Fruit fly (Drosophila melanogaster) whole organism: Measurements from ENCODE around the gene HDAC11.

ENCODE experiments used
- CG8478 ChIP-seq: fragments of >200 bp; optimal IDR thresholded peaks from 2 replicates; lab custom pipeline; 2018; ENCODE audit warnings: inconsistent platforms
- Dll ChIP-seq: fragments of >200 bp; optimal IDR thresholded peaks from 2 replicates; lab custom pipeline; 2017
- EcR ChIP-seq, 2 experiments: fragments of >200 bp; optimal IDR thresholded peaks; 2 replicates each; lab custom pipeline; 2017; ENCODE audit warnings: missing biosample characterization in 2 of 2, missing genetic modification characterization in 2 of 2, missing genetic modification reagents in 2 of 2
- pan ChIP-seq: fragments of >200 bp; optimal IDR thresholded peaks from 2 replicates; lab custom pipeline; 2017
- psq ChIP-seq: fragments of >200 bp; optimal IDR thresholded peaks from 2 replicates; lab custom pipeline; 2017
- usp ChIP-seq: fragments of >200 bp; optimal IDR thresholded peaks from 2 replicates; lab custom pipeline; 2017; ENCODE audit warnings: missing biosample characterization, missing genetic modification characterization, mixed read lengths

HDAC11 gene

DNA sequence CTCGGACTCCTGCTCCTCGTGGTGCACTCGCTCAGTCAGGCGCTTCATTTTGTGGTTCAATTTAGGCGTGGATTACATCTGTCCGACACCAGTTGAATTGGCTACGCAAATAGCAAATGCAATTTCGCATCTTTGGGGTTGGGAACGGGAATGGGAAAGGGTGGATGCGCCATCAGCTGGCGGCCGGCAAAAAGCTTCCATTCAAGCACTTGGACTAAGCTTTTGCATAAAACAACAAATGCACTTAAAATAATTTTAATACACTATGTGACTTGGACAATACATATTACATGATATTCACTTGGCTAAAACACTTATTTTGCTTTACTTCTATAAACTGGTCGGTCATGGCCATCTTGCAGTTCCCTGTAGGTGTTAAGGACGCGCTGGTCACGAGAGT is at the start of gene HDAC11:
HDAC11 (minus strand) TSS at position 101 of the 400 bp plus-strand sequence.
- no peak for TF ChIP-seq usp (GFP tag; lab: Kevin White, UChicago)
- no peak for TF ChIP-seq pan (lab: Kevin White, UChicago)
- TF ChIP-seq CG8478, result no peak
- TF ChIP-seq Dll (lab: Kevin White, UChicago), result no peak
- no peak for TF ChIP-seq EcR (GFP tag; optimal IDR thresholded peaks at IDR 0.05; lab: Kevin White, UChicago)

DNA sequence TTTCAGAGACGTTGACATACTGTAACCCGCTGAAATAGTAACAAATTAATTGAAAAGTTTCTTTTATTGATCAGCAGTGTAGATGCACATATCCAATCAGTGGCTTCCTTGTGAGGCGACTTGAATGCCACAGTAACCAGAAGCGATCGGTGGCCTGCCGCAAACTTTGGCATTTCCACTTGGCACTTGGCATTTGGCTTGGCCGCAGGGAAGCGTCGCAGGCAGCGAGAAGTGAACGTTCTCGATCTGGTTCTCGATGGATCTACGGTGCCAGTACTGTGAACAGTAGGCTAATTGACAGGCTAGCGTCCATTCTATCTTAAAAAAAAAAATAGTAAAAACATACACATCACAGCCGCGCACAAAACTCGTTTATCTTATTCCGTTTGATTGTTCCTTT is 44.8 kb upstream of the HDAC11 start, which contains the start of gene CG10845:
CG10845 (plus strand) TSS at position 301 of the 400 bp plus-strand sequence.
- TF ChIP-seq usp (GFP tag; lab: Kevin White, UChicago), result no peak

DNA sequence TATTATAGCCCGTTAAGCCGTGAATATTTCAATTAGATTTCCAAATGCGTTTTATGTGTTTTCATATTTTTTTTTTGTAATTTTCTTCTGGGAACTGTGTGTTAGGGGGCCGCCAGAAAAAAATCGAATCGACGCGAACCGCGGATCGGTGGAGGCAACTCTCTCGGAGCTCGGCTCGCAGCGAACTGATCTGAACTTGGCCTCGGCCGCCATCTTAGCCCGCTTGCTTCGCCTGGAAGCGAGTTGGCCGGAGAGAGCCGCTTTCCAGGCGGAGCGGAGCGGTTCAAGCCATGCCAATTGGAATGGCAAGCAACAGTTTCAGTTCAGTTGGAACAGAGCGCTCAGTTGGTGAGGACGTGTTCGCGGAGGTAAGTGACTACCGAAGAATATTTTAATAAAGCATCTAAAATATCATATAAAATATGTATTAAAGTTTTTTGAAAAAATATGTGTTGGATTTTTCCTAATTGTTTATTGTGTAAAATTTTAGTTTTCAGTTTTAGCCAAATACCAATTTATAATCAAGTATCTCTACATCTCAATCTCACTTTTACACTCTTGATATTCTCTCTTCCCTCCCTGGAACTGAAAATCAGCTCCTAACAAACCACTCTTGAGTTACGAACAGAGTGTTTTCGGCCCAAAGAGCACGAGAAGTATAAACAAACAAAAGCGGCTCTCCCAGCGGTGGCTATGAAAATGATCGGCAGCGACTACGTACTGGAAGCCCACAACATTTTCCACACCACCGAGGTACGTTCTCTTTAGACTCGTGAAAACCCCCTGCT is 38.6 kb upstream of the HDAC11 start, which contains the start of the genes CG31121 and CG11069:
CG31121 (minus strand) TSS at position 187 of the 788 bp plus-strand sequence.
CG11069 (plus strand) TSS at position 324 of the 788 bp plus-strand sequence.
- TF ChIP-seq pan (lab: Kevin White, UChicago) (no peak), Dll (lab: Kevin White, UChicago) (no peak), usp (GFP tag; lab: Kevin White, UChicago) (no peak), EcR (GFP tag; optimal IDR thresholded peaks at IDR 0.05; lab: Kevin White, UChicago) (no peak), psq (lab: Kevin White, UChicago) (no peak), CG8478 (no peak)

DNA sequence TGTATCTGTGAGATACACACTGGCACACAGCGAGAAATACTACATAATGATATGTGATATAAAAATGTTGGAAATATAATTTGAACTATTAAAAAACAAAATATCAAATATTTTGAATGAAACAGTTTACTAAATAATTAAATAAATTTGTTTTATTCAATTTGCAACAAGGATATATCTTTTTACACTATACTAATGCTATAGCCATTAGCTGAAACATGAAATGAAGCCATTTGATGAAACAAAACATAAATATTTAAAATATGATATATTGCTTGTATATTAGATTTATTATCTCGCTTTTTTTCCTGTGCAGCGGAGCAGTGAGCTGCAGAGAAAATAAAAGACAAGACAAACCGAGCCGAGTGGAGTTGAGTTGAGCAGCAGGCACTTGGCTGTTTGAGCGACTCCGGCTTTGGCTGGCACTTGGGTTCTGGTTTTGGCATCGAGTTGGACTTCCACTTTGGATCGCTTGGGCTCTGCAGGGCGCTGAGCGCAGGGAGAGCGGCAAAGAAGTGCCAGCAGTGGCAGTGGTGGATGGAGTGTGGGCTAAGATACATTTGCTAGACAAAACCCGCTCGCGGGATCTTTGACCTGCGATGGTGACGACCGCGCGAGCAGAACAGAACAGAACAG is 37.4 kb upstream of the HDAC11 start:
- TF ChIP-seq pan (lab: Kevin White, UChicago) (no peak), EcR (GFP tag; optimal IDR thresholded peaks at IDR 0.05; lab: Kevin White, UChicago) (peak in 1 of 2 experiments; percentile 86), CG8478 (no peak)

DNA sequence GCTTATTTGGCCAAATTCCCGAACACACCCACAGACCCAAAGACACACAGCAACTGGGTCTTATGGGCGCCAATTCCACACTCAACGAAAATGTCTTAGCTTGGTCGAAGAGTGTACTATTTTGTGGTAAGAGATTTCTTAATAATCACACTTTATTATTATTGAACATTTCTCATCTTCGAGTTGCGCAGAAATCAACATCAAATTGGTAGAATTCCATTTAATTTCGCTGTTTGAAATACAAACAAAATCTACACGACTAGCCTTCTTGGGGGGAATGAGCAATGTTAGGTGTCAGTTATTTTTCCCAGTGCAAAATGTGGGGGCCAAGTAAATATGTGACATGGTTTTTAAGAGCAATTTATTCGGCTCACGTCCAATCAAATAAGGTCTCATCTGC is 34.9 kb upstream of the HDAC11 start:
- no peak for TF ChIP-seq psq (lab: Kevin White, UChicago)
- TF ChIP-seq pan (lab: Kevin White, UChicago), result no peak
- no peak for TF ChIP-seq usp (GFP tag; lab: Kevin White, UChicago)
- TF ChIP-seq CG8478, result no peak
- TF ChIP-seq Dll (lab: Kevin White, UChicago), result no peak
- TF ChIP-seq EcR (GFP tag; optimal IDR thresholded peaks at IDR 0.05; lab: Kevin White, UChicago), result no peak

DNA sequence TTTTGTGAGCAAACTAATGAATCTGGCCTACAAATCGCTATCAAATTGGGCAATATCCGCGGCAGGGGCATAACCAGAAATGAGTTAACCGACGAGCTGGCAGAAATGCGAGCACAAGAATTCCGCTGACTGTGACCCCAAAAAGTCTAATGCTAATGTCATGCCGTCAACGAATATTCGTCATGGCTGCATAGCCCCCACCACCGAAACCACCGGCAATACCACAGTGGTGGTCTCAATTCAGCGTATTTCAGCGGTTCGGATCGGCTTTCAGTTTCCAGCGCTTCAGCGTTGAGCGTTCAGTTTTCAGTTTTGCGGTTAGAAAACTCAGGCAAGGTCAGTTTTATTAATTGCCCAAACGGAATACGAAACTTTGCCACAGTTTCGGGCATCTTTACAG is 34.2 kb upstream of the HDAC11 start:
- TF ChIP-seq usp (GFP tag; lab: Kevin White, UChicago) (no peak), EcR (GFP tag; optimal IDR thresholded peaks at IDR 0.05; lab: Kevin White, UChicago) (no peak), Dll (lab: Kevin White, UChicago) (no peak), pan (lab: Kevin White, UChicago) (no peak), psq (lab: Kevin White, UChicago) (no peak), CG8478 (no peak)

DNA sequence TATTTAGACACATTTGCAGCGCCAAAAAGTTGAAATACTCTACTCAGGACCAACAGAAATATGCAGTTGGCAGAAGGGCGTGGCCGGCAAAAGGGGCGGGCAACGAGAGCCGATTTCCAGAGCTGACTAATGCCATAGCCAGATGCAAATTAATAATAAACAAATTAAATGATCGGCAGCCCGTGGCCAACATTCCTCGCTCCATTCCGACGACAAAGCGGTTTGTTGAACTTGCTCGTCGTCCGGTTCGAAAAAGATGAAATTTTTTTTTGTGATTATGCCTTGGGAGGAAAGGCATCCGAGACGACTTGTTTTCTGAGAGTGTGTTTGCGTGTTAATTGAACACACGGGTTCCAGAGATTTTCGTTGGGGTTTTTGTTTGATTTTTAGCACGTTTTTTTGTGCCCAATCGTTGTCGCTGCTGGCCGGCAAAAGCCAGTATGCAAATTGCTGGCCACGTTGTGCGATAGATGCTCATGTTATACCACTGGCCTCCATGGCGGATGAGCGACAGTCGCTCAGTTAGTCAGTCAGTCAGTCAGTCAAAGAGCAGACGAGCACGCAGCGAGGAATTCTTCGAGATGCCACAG is 33.4 kb upstream of the HDAC11 start:
- no peak for TF ChIP-seq Dll (lab: Kevin White, UChicago)
- TF ChIP-seq usp (GFP tag; lab: Kevin White, UChicago), result no peak
- TF ChIP-seq psq (lab: Kevin White, UChicago), result no peak
- no peak for TF ChIP-seq pan (lab: Kevin White, UChicago)
- no peak for TF ChIP-seq CG8478
- TF ChIP-seq EcR (GFP tag; optimal IDR thresholded peaks at IDR 0.05; lab: Kevin White, UChicago), result no peak

DNA sequence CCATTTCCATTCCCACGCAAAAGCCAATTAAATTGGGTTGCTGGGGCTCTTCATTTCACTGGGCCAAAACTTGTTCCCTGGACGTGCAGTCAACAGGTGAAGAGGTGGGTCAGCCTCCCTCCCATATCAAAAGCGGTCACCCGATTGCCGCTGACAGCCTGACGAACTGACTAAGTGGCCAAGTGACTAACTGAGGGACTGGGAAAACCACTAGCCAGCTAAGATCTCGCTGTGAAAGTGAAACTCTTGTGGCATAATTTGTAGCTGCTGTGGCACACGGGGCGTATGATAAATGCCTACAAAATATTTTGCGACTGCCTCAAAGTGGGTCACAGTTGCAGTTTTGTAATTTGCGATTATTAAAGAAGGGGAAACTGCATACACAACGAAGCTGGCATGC is 32.4 kb upstream of the HDAC11 start:
- TF ChIP-seq CG8478 (no peak), Dll (lab: Kevin White, UChicago) (no peak), psq (lab: Kevin White, UChicago) (no peak), pan (lab: Kevin White, UChicago) (no peak), usp (GFP tag; lab: Kevin White, UChicago) (no peak), EcR (GFP tag; optimal IDR thresholded peaks at IDR 0.05; lab: Kevin White, UChicago) (no peak)

DNA sequence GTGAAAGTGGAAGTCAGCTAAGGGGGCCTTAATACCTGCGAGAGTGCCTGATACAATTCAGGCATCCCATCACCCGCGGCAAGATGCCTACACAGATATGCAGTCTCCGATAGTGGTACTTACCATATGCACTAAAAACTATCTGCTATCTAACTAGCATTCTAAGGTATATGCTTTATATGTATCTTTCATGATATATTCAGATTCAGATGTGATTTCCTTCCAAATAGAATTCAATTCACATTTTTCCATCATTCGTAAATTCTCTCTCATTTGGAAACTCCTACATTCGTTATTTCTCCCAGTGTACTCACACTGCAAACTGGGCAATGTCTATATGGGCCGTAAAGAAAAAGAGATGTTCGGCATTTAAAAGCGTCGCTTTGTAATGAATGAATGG is 30.4 kb upstream of the HDAC11 start:
- TF ChIP-seq usp (GFP tag; lab: Kevin White, UChicago), result no peak
- no peak for TF ChIP-seq pan (lab: Kevin White, UChicago)

DNA sequence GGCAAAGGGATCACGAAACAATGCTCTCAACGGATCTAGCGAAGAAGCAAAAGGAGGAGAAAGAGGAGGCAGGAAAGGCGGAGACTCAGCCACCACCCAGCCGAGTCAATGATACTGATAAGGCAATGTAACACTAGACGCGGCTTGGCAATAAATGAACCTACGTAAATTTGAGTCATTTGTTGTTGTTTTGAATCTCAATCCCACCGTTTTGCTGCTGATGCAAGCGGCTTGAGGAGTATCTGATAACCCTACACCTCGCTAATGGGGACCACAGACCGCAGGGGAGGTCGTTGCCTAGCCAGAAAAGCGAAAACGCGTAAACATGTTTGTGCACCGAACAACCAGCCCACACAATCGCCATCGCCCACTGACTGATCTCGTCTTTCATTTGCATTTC is 22.6 kb upstream of the HDAC11 start:
- TF ChIP-seq psq (lab: Kevin White, UChicago) (no peak), CG8478 (no peak), pan (lab: Kevin White, UChicago) (no peak), usp (GFP tag; lab: Kevin White, UChicago) (no peak), Dll (lab: Kevin White, UChicago) (no peak), EcR (GFP tag; optimal IDR thresholded peaks at IDR 0.05; lab: Kevin White, UChicago) (no peak)

DNA sequence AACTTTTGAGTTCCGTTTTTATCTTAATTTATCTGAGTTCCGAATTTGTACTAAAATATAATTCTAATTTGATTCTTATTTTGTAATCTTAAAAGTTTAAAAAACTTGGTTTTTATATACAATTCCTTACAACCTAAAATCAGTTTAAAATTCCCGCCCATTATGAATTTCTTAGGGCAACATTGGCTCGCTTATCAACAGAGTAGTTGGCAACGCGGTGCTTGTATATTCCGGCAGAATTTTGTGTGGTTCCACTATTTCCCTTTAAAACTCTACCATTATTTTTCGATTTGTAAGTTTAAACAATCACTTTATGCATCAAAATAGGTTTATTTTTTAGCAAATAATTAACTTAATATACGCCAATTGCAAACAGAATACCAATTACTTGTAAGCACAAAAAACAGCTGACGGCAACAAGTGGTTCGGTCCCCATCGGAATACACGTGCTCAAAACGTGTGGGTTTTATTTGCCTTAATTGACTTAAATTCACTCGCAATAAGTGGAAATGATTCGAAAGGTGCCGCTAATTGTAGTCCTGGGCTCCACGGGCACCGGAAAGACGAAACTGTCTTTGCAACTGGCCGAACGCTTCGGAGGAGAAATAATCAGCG is 20.9 kb upstream of the HDAC11 start, which contains the start of the genes CG11089 and CG31381:
CG11089 (plus strand) TSS at position 203 of the 615 bp plus-strand sequence.
CG31381 (plus strand) TSS at position 203 of the 615 bp plus-strand sequence.
- TF ChIP-seq psq (lab: Kevin White, UChicago) (no peak), EcR (GFP tag; optimal IDR thresholded peaks at IDR 0.05; lab: Kevin White, UChicago) (no peak), pan (lab: Kevin White, UChicago) (no peak), CG8478 (no peak), usp (GFP tag; lab: Kevin White, UChicago) (no peak), Dll (lab: Kevin White, UChicago) (no peak)
